ENCODE assay signal across 1 fruit fly cellular context in genomic region chr3L:16844920-16845573, dm6.
A peak's percentile ranks its signal among the peaks of the same experiment; 100 is the strongest.
TF ChIP-seq lines count a peak whose summit lies in the region.

Gene kud, minus strand, starts transcription at chr3L:16844991.
Gene Zcchc7, plus strand, starts transcription at chr3L:16845386.

TF ChIP-seq in whole organism, embryonic, 481 proteins besides CTCF, POLR2A, EP300 and RAD21 (continued from another document):
- TF ChIP-seq CG16813 (GFP tag; IDR thresholded peaks at IDR 0.05; lab: Robert Waterston, UW; ENCODE audit: partially characterized antibody) (peak; percentile 51; the same call in 2 of the 3 replicates), CG14050 (GFP tag; IDR thresholded peaks at IDR 0.05; lab: Robert Waterston, UW) (no peak), CG10959 (GFP tag; IDR thresholded peaks at IDR 0.05; lab: Robert Waterston, UW) (no peak), CG3838 (GFP tag; optimal IDR thresholded peaks at IDR 0.05; lab: Kevin White, UChicago) (no peak), ind (GFP tag; optimal IDR thresholded peaks at IDR 0.05; lab: Kevin White, UChicago) (peak; percentile 48), gce (GFP tag; IDR thresholded peaks at IDR 0.05; lab: Robert Waterston, UW) (no peak), crc (GFP tag; optimal IDR thresholded peaks at IDR 0.05; lab: Kevin White, UChicago) (no peak), da (GFP tag; optimal IDR thresholded peaks at IDR 0.05; lab: Kevin White, UChicago) (no peak), sug (tag; optimal IDR thresholded peaks at IDR 0.05; lab: Kevin White, UChicago) (peak; percentile 86), luna (GFP tag; optimal IDR thresholded peaks at IDR 0.05; lab: Kevin White, UChicago) (no peak), PHDP (tag; optimal IDR thresholded peaks at IDR 0.05; lab: Kevin White, UChicago) (peak; percentile 61), CG2120 (GFP tag; optimal IDR thresholded peaks at IDR 0.05; lab: Kevin White, UChicago) (peak; percentile 83), sr (GFP tag; IDR thresholded peaks at IDR 0.05; lab: Robert Waterston, UW) (no peak), ranshi (GFP tag; IDR thresholded peaks at IDR 0.05; lab: Robert Waterston, UW) (no peak), bab2 (GFP tag; optimal IDR thresholded peaks at IDR 0.05; lab: Kevin White, UChicago) (peak; percentile 25), esg (GFP tag; conservative IDR thresholded peaks at IDR 0.05; lab: Robert Waterston, UW) (no peak; the same call in 1 of the 2 replicates), row (GFP tag; IDR thresholded peaks at IDR 0.05; lab: Robert Waterston, UW) (peak; percentile 89), Elba2 (GFP tag; optimal IDR thresholded peaks at IDR 0.05; lab: Kevin White, UChicago) (no peak), bsh (GFP tag; optimal IDR thresholded peaks at IDR 0.05; lab: Kevin White, UChicago) (peak in 1 of 2 experiments; percentile 43), CG8281 (tag; optimal IDR thresholded peaks at IDR 0.05; lab: Kevin White, UChicago) (no peak), CG8359 (GFP tag; optimal IDR thresholded peaks at IDR 0.05; lab: Kevin White, UChicago; ENCODE audit: borderline replicate concordance) (no peak), NC2α (GFP tag; optimal IDR thresholded peaks at IDR 0.05; lab: Kevin White, UChicago) (no peak), Lim3 (GFP tag; IDR thresholded peaks at IDR 0.05; lab: Robert Waterston, UW) (no peak), Rfx (GFP tag; IDR thresholded peaks at IDR 0.05; lab: Robert Waterston, UW) (peak; percentile 71), insv (GFP tag; optimal IDR thresholded peaks at IDR 0.05; lab: Kevin White, UChicago) (peak in 1 of 2 experiments; percentile 50), CG3407 (GFP tag; optimal IDR thresholded peaks at IDR 0.05; lab: Kevin White, UChicago) (no peak)
